Worm (Caenorhabditis elegans) whole organism, young adult: ENCODE results near the gene lgc-22.

Experiments
- C17E4.6 ChIP-seq: fragments of 200-800 bp; sonication (Bioruptor generic); IDR thresholded peaks from 2 replicates; pipeline ENCODE4 v1.3.6; 2022; ENCODE audit warnings: missing genetic modification reagents, missing genetic modification characterization, missing compliant biosample characterization
- F23B12.7 ChIP-seq: sonication (generic microtip); optimal IDR thresholded peaks from 2 replicates; lab custom pipeline; 2017; ENCODE audit warnings: missing genetic modification characterization, mild to moderate bottlenecking, missing compliant biosample characterization, antibody characterized with exemption, moderate library complexity; ENCODE audit not compliant: insufficient read depth
- F33H1.4 ChIP-seq: fragments of 200-800 bp; sonication (Bioruptor generic); IDR thresholded peaks from 2 replicates; pipeline ENCODE4 v1.3.6; 2022; ENCODE audit warnings: missing genetic modification reagents, missing genetic modification characterization, missing compliant biosample characterization
- F39B2.1 ChIP-seq: fragments of 200-800 bp; sonication (Bioruptor generic); IDR thresholded peaks from 2 replicates; pipeline ENCODE4 v1.3.6; 2022; ENCODE audit warnings: missing genetic modification reagents, missing genetic modification characterization, missing compliant biosample characterization
- F49E8.2 ChIP-seq: sonication (generic microtip); optimal IDR thresholded peaks from 3 replicates; lab custom pipeline; 2017; ENCODE audit warnings: missing genetic modification characterization, mild to moderate bottlenecking, missing compliant biosample characterization, antibody characterized with exemption, moderate library complexity; ENCODE audit not compliant: insufficient read depth
- F57A8.1 ChIP-seq: fragments of 200-800 bp; sonication (Bioruptor generic); optimal IDR thresholded peaks from 2 replicates; lab custom pipeline; 2018; ENCODE audit warnings: mild to moderate bottlenecking, missing genetic modification characterization, moderate library complexity, missing compliant biosample characterization
- K11D2.4 ChIP-seq: fragments of 200-800 bp; sonication (Bioruptor generic); IDR thresholded peaks from 2 replicates; pipeline ENCODE4 v1.3.6; 2022; ENCODE audit warnings: missing genetic modification reagents, missing genetic modification characterization, missing compliant biosample characterization
- Y79H2A.3 ChIP-seq: fragments of 200-800 bp; sonication (Bioruptor generic); conservative IDR thresholded peaks from 2 replicates; pipeline ENCODE4 v1.3.6; 2022; ENCODE audit warnings: missing genetic modification reagents, missing genetic modification characterization, missing compliant biosample characterization
- ama-1 ChIP-seq, 3 experiments: fragments of 150-350 bp in 1 of 3; sonication (generic microtip) in 2 of 3; optimal IDR thresholded peaks; 2 replicates each; lab custom pipeline; 2014 to 2018; ENCODE audit warnings: missing biosample characterization in 2 of 3, missing genetic modification characterization in 2 of 3, missing genetic modification reagents in 2 of 3
- athp-1 ChIP-seq: sonication (generic microtip); optimal IDR thresholded peaks from 2 replicates; lab custom pipeline; 2017; ENCODE audit warnings: mild to moderate bottlenecking, missing genetic modification characterization, missing compliant biosample characterization
- attf-5 ChIP-seq: fragments of 200-800 bp; sonication (Bioruptor generic); optimal IDR thresholded peaks from 2 replicates; lab custom pipeline; 2018; ENCODE audit warnings: mild to moderate bottlenecking, missing genetic modification characterization, missing compliant biosample characterization
- cebp-1 ChIP-seq, 2 experiments: fragments of 200-800 bp in 1 of 2; sonication (Bioruptor generic) in 1 of 2; sonication (generic microtip) in 1 of 2; IDR thresholded peaks in 1 of 2; optimal IDR thresholded peaks in 1 of 2; 2 replicates each; pipeline versions ENCODE4 v1.3.6 to Lab custom; 2017 to 2022; ENCODE audit warnings: missing compliant biosample characterization in 2 of 2, missing genetic modification characterization in 2 of 2, mild to moderate bottlenecking in 1 of 2, missing genetic modification reagents in 1 of 2, moderate library complexity in 1 of 2
- ceh-27 ChIP-seq: fragments of 200-800 bp; sonication (Bioruptor generic); optimal IDR thresholded peaks from 2 replicates; lab custom pipeline; 2018; ENCODE audit warnings: mild to moderate bottlenecking, missing genetic modification characterization, moderate library complexity, missing compliant biosample characterization
- ceh-79 ChIP-seq: sonication (generic microtip); optimal IDR thresholded peaks from 2 replicates; lab custom pipeline; 2017; ENCODE audit warnings: mild to moderate bottlenecking, missing genetic modification characterization, missing compliant biosample characterization
- die-1 ChIP-seq: sonication (generic microtip); optimal IDR thresholded peaks from 2 replicates; lab custom pipeline; 2016; ENCODE audit warnings: missing genotype, mild to moderate bottlenecking, missing genetic modification characterization, missing compliant biosample characterization
- egl-18 ChIP-seq: fragments of 200-800 bp; sonication (Bioruptor generic); IDR thresholded peaks from 2 replicates; pipeline ENCODE4 v1.3.6; 2022; ENCODE audit warnings: missing genetic modification reagents, missing genetic modification characterization, missing compliant biosample characterization
- ekl-4 ChIP-seq: fragments of 200-800 bp; sonication (Bioruptor generic); IDR thresholded peaks from 2 replicates; pipeline ENCODE4 v1.3.6; 2022; ENCODE audit warnings: missing genetic modification reagents, missing genetic modification characterization, missing compliant biosample characterization
- ets-4 ChIP-seq: fragments of 200-800 bp; sonication (Bioruptor generic); optimal IDR thresholded peaks from 2 replicates; lab custom pipeline; 2018; ENCODE audit warnings: mild to moderate bottlenecking, missing genetic modification characterization, missing compliant biosample characterization
- gei-17 ChIP-seq: fragments of 200-800 bp; sonication (Bioruptor generic); optimal IDR thresholded peaks from 2 replicates; lab custom pipeline; 2018; ENCODE audit warnings: mild to moderate bottlenecking, missing genetic modification characterization, missing compliant biosample characterization
- hmg-1.2 ChIP-seq: fragments of 200-800 bp; sonication (Bioruptor generic); IDR thresholded peaks from 2 replicates; pipeline ENCODE4 v1.3.6; 2022; ENCODE audit warnings: missing genetic modification reagents, missing genetic modification characterization, missing compliant biosample characterization
- hmg-20 ChIP-seq: fragments of 200-800 bp; sonication (Bioruptor generic); IDR thresholded peaks from 2 replicates; pipeline ENCODE4 v1.3.6; 2022; ENCODE audit warnings: missing genetic modification reagents, missing genetic modification characterization, missing compliant biosample characterization
- hsf-1 ChIP-seq: fragments of 200-800 bp; sonication (Bioruptor generic); IDR thresholded peaks from 2 replicates; pipeline ENCODE4 v1.3.6; 2022; ENCODE audit warnings: missing genetic modification reagents, missing genetic modification characterization, missing compliant biosample characterization
- let-526 ChIP-seq: fragments of 200-800 bp; sonication (Bioruptor generic); IDR thresholded peaks from 2 replicates; pipeline ENCODE4 v1.3.6; 2022; ENCODE audit warnings: missing genetic modification reagents, missing genetic modification characterization, missing compliant biosample characterization
- lin-26 ChIP-seq: fragments of 200-800 bp; sonication (Bioruptor generic); IDR thresholded peaks from 2 replicates; pipeline ENCODE4 v1.3.6; 2022; ENCODE audit warnings: missing genetic modification reagents, missing genetic modification characterization, missing compliant biosample characterization
- lsl-1 ChIP-seq: fragments of 200-800 bp; sonication (Bioruptor generic); optimal IDR thresholded peaks from 2 replicates; lab custom pipeline; 2018; ENCODE audit warnings: mild to moderate bottlenecking, missing genetic modification characterization, moderate library complexity, missing compliant biosample characterization
- lsy-27 ChIP-seq: sonication (generic microtip); optimal IDR thresholded peaks from 2 replicates; lab custom pipeline; 2017; ENCODE audit warnings: missing genetic modification characterization, mild to moderate bottlenecking, missing compliant biosample characterization, antibody characterized with exemption, missing genotype, borderline replicate concordance; ENCODE audit not compliant: insufficient read depth
- nfya-1 ChIP-seq: sonication (generic microtip); optimal IDR thresholded peaks from 2 replicates; lab custom pipeline; 2017; ENCODE audit warnings: antibody characterized with exemption, missing compliant biosample characterization, missing genetic modification characterization, borderline replicate concordance; ENCODE audit not compliant: insufficient read depth
- nfyb-1 ChIP-seq: fragments of 200-800 bp; sonication (Bioruptor generic); IDR thresholded peaks from 2 replicates; pipeline ENCODE4 v1.3.6; 2022; ENCODE audit warnings: missing genetic modification reagents, missing genetic modification characterization, missing compliant biosample characterization
- rcor-1 ChIP-seq: fragments of 200-800 bp; sonication (Bioruptor generic); IDR thresholded peaks from 2 replicates; pipeline ENCODE4 v1.3.6; 2022; ENCODE audit warnings: missing genetic modification reagents, missing genetic modification characterization, missing compliant biosample characterization
- rec-8 ChIP-seq, 2 experiments: sonication (generic microtip); optimal IDR thresholded peaks; 2 replicates each; lab custom pipeline; 2016; ENCODE audit warnings: mild to moderate bottlenecking in 2 of 2, missing genetic modification characterization in 2 of 2, missing genetic modification reagents in 2 of 2, missing genotype in 2 of 2, missing biosample characterization in 1 of 2, missing compliant biosample characterization in 1 of 2, moderate library complexity in 1 of 2
- snpc-1.1 ChIP-seq: sonication (generic microtip); optimal IDR thresholded peaks from 2 replicates; lab custom pipeline; 2017; ENCODE audit warnings: missing genetic modification characterization, mild to moderate bottlenecking, missing compliant biosample characterization, antibody characterized with exemption, moderate library complexity, missing genotype, missing genetic modification reagents; ENCODE audit not compliant: insufficient read depth
- snpc-4 ChIP-seq, 5 experiments: fragments of 150-350 bp in 1 of 5; sonication (generic microtip) in 4 of 5; optimal IDR thresholded peaks; 2 replicates each; lab custom pipeline; 2014 to 2018; ENCODE audit warnings: missing genetic modification characterization in 5 of 5, missing biosample characterization in 3 of 5, antibody characterized with exemption in 2 of 5, mild to moderate bottlenecking in 2 of 5, missing compliant biosample characterization in 2 of 5, missing genotype in 2 of 5, moderate library complexity in 2 of 5, missing genetic modification reagents in 1 of 5
- somi-1 ChIP-seq: fragments of 200-800 bp; sonication (Bioruptor generic); optimal IDR thresholded peaks from 2 replicates; lab custom pipeline; 2018; ENCODE audit warnings: mild to moderate bottlenecking, missing genetic modification characterization, missing compliant biosample characterization
- sptf-2 ChIP-seq: fragments of 200-800 bp; sonication (Bioruptor generic); optimal IDR thresholded peaks from 2 replicates; lab custom pipeline; 2018; ENCODE audit warnings: mild to moderate bottlenecking, missing genetic modification characterization, missing compliant biosample characterization
- tbp1 ChIP-seq: fragments of 200-800 bp; sonication (Bioruptor generic); optimal IDR thresholded peaks from 2 replicates; lab custom pipeline; 2018; ENCODE audit warnings: mild to moderate bottlenecking, missing genetic modification characterization, missing compliant biosample characterization
- tbx-9 ChIP-seq: sonication (generic microtip); optimal IDR thresholded peaks from 2 replicates; lab custom pipeline; 2016; ENCODE audit warnings: borderline replicate concordance, missing genetic modification characterization, inconsistent platforms, missing compliant biosample characterization
- tlf-1 ChIP-seq: fragments of 200-800 bp; sonication (Bioruptor generic); optimal IDR thresholded peaks from 2 replicates; lab custom pipeline; 2018; ENCODE audit warnings: mild to moderate bottlenecking, missing genetic modification characterization, missing compliant biosample characterization
- unc-130 ChIP-seq: sonication (generic microtip); optimal IDR thresholded peaks from 2 replicates; lab custom pipeline; 2016; ENCODE audit warnings: missing genetic modification reagents, missing genetic modification characterization, missing compliant biosample characterization
- unc-62 ChIP-seq: fragments of 150-350 bp; optimal IDR thresholded peaks from 2 replicates; lab custom pipeline; 2014; ENCODE audit warnings: missing biosample characterization, missing genetic modification reagents, missing genetic modification characterization
- xnd-1 ChIP-seq: sonication (generic microtip); optimal IDR thresholded peaks from 2 replicates; lab custom pipeline; 2016; ENCODE audit warnings: missing genotype, missing genetic modification reagents, missing genetic modification characterization, missing compliant biosample characterization
- zfh-2 ChIP-seq: fragments of 200-800 bp; sonication (Bioruptor generic); conservative IDR thresholded peaks from 2 replicates; pipeline ENCODE4 v1.3.6; 2022; ENCODE audit warnings: missing genetic modification reagents, missing genetic modification characterization, missing compliant biosample characterization
- zim-3 ChIP-seq: sonication (generic microtip); optimal IDR thresholded peaks from 2 replicates; lab custom pipeline; 2017; ENCODE audit warnings: mild to moderate bottlenecking, missing genetic modification characterization, moderate library complexity, missing compliant biosample characterization
- ztf-18 ChIP-seq: sonication (generic microtip); optimal IDR thresholded peaks from 2 replicates; lab custom pipeline; 2016; ENCODE audit warnings: missing genotype, mild to moderate bottlenecking, missing genetic modification characterization, missing compliant biosample characterization
- ztf-25 ChIP-seq: fragments of 200-800 bp; sonication (Bioruptor generic); IDR thresholded peaks from 2 replicates; pipeline ENCODE4 v1.3.6; 2022; ENCODE audit warnings: missing genetic modification reagents, missing genetic modification characterization, missing compliant biosample characterization
- ztf-6 ChIP-seq: fragments of 200-800 bp; sonication (Bioruptor generic); IDR thresholded peaks from 2 replicates; pipeline ENCODE4 v1.3.6; 2022; ENCODE audit warnings: missing genetic modification reagents, missing genetic modification characterization, missing compliant biosample characterization

Gene lgc-22

ce11 chrIV:4347578-4348003 lies 46.5 kb downstream of the lgc-22 start (continued):
- TF ChIP-seq tbx-9 (tag; lab: Kevin White, UChicago) (no peak), lsy-27 (tag; lab: Kevin White, UChicago) (peak; percentile 25), F33H1.4 (GFP tag; lab: Robert Waterston, UW) (peak; percentile 53), gei-17 (GFP tag; lab: Kevin White, UChicago) (no peak), ztf-18 (tag; lab: Kevin White, UChicago) (peak; percentile 78), nfya-1 (tag; lab: Kevin White, UChicago) (no peak), ekl-4 (GFP tag; lab: Robert Waterston, UW) (no peak; the same call in none of the 2 replicates), ets-4 (GFP tag; lab: Kevin White, UChicago) (no peak), F23B12.7 (tag; lab: Kevin White, UChicago) (peak; percentile 81), hsf-1 (GFP tag; lab: Robert Waterston, UW) (peak; percentile 64; the same call in 1 of the 2 replicates), F57A8.1 (GFP tag; lab: Kevin White, UChicago) (no peak), somi-1 (no peak), snpc-4 (GFP tag; optimal IDR thresholded peaks at IDR 0.05; lab: Kevin White, UChicago) (peak; percentile 85), snpc-4 (tag; optimal IDR thresholded peaks at IDR 0.05; lab: Kevin White, UChicago) (peak; percentile 83 to 96 (median 92)), nfyb-1 (peak; percentile 63; the same call in 1 of the 2 replicates), lsl-1 (GFP tag; lab: Kevin White, UChicago) (peak; percentile 74), xnd-1 (tag; lab: Kevin White, UChicago) (peak; percentile 46), unc-62 (GFP tag; lab: Kevin White, UChicago) (no peak), ztf-25 (no peak), attf-5 (GFP tag; lab: Kevin White, UChicago) (no peak), rcor-1 (GFP tag; lab: Robert Waterston, UW) (peak; percentile 60), zim-3 (no peak), ceh-27 (GFP tag; lab: Kevin White, UChicago) (peak; percentile 17), rec-8 (tag; optimal IDR thresholded peaks at IDR 0.05; lab: Kevin White, UChicago) (no peak), hmg-20 (GFP tag; lab: Robert Waterston, UW) (peak; percentile 29; the same call in 1 of the 2 replicates), egl-18 (GFP tag; lab: Robert Waterston, UW) (no peak), ceh-79 (no peak), cebp-1 (GFP tag; IDR thresholded peaks at IDR 0.05; lab: Robert Waterston, UW) (no peak), cebp-1 (tag; optimal IDR thresholded peaks at IDR 0.05; lab: Kevin White, UChicago) (no peak), sptf-2 (GFP tag; lab: Kevin White, UChicago) (peak; percentile 52), K11D2.4 (no peak), F49E8.2 (tag; lab: Kevin White, UChicago) (peak; percentile 92), tlf-1 (GFP tag; lab: Kevin White, UChicago) (peak; percentile 44), zfh-2 (GFP tag; lab: Robert Waterston, UW) (no peak), lin-26 (GFP tag; lab: Robert Waterston, UW) (peak; percentile 78; the same call in 1 of the 2 replicates), ama-1 (optimal IDR thresholded peaks at IDR 0.05; lab: Kevin White, UChicago) (peak; percentile 50), ama-1 (GFP tag; optimal IDR thresholded peaks at IDR 0.05; lab: Kevin White, UChicago) (no peak), die-1 (tag; lab: Kevin White, UChicago) (peak; percentile 60), unc-130 (no peak), hmg-1.2 (GFP tag; lab: Robert Waterston, UW) (peak; percentile 61), Y79H2A.3 (peak; percentile 48; the same call in 1 of the 2 replicates), C17E4.6 (GFP tag; lab: Robert Waterston, UW) (peak; percentile 76), tbp1 (peak; percentile 70), snpc-1.1 (tag; lab: Kevin White, UChicago) (peak; percentile 95), ztf-6 (no peak), F39B2.1 (GFP tag; lab: Robert Waterston, UW) (no peak), athp-1 (tag; lab: Kevin White, UChicago) (no peak), let-526 (GFP tag; lab: Robert Waterston, UW) (no peak)
